Worm (Caenorhabditis elegans) whole organism, L4 larva: ENCODE measurements around the gene C17B7.14.

Experiments used
- daf-12 ChIP-seq: fragments of 150-350 bp; optimal IDR thresholded peaks from 2 replicates; lab custom pipeline; 2014; ENCODE audit warnings: missing biosample characterization, missing genetic modification reagents, missing genetic modification characterization
- egl-27 ChIP-seq: sonication (generic microtip); optimal IDR thresholded peaks from 3 replicates; lab custom pipeline; 2017; ENCODE audit warnings: missing biosample characterization, missing genetic modification reagents, missing genetic modification characterization
- lin-15B ChIP-seq: fragments of 150-350 bp; sonication (generic microtip); optimal IDR thresholded peaks from 3 replicates; lab custom pipeline; 2014; ENCODE audit warnings: missing biosample characterization, missing genetic modification characterization
- mep-1 ChIP-seq: fragments of 150-350 bp; sonication (generic microtip); optimal IDR thresholded peaks from 3 replicates; lab custom pipeline; 2014; ENCODE audit warnings: missing biosample characterization, missing genetic modification characterization
- nhr-25 ChIP-seq: sonication (generic microtip); optimal IDR thresholded peaks from 2 replicates; lab custom pipeline; 2017; ENCODE audit warnings: missing genetic modification characterization, mild to moderate bottlenecking, missing compliant biosample characterization, antibody characterized with exemption, moderate library complexity, borderline replicate concordance; ENCODE audit not compliant: insufficient read depth
- nhr-6 ChIP-seq: fragments of 150-350 bp; optimal IDR thresholded peaks from 2 replicates; lab custom pipeline; 2014; ENCODE audit warnings: missing biosample characterization, missing genetic modification characterization
- nhr-77 ChIP-seq: fragments of 150-350 bp; optimal IDR thresholded peaks from 2 replicates; lab custom pipeline; 2014; ENCODE audit warnings: missing biosample characterization, missing genetic modification characterization
- skn-1 ChIP-seq: fragments of 150-350 bp; optimal IDR thresholded peaks from 2 replicates; lab custom pipeline; 2014; ENCODE audit warnings: missing biosample characterization, missing genetic modification characterization
- spr-3 ChIP-seq: fragments of 200-800 bp; sonication (Bioruptor generic); optimal IDR thresholded peaks from 2 replicates; lab custom pipeline; 2018; ENCODE audit warnings: mild to moderate bottlenecking, missing genetic modification characterization, missing compliant biosample characterization
- ztf-11 ChIP-seq: fragments of 150-350 bp; optimal IDR thresholded peaks from 2 replicates; lab custom pipeline; 2014; ENCODE audit warnings: missing biosample characterization, missing genetic modification characterization

- TF ChIP-seq nhr-25 (tag; lab: Kevin White, UChicago): no peak
- TF ChIP-seq mep-1 (tag; lab: Kevin White, UChicago): no peak
- no peak for TF ChIP-seq nhr-6
- TF ChIP-seq spr-3 (GFP tag; lab: Kevin White, UChicago): no peak
- TF ChIP-seq nhr-77: no peak
- no peak for TF ChIP-seq skn-1 (tag; lab: Kevin White, UChicago)
- TF ChIP-seq daf-12: no peak
- TF ChIP-seq lin-15B (tag; lab: Kevin White, UChicago): no peak
- TF ChIP-seq ztf-11 (tag; lab: Kevin White, UChicago): no peak
- no peak for TF ChIP-seq egl-27 (tag; lab: Kevin White, UChicago)
Observed at ce11 chrV:3332023-3332422, 11.7 kb upstream of the C17B7.14 start, which contains the start of gene C17B7.9.
